Fruit fly (Drosophila melanogaster): Measurements from ENCODE around the gene CG9399.
A peak's percentile ranks its signal among the peaks of the same experiment; 100 is the strongest.

Gene CG9399

DNA sequence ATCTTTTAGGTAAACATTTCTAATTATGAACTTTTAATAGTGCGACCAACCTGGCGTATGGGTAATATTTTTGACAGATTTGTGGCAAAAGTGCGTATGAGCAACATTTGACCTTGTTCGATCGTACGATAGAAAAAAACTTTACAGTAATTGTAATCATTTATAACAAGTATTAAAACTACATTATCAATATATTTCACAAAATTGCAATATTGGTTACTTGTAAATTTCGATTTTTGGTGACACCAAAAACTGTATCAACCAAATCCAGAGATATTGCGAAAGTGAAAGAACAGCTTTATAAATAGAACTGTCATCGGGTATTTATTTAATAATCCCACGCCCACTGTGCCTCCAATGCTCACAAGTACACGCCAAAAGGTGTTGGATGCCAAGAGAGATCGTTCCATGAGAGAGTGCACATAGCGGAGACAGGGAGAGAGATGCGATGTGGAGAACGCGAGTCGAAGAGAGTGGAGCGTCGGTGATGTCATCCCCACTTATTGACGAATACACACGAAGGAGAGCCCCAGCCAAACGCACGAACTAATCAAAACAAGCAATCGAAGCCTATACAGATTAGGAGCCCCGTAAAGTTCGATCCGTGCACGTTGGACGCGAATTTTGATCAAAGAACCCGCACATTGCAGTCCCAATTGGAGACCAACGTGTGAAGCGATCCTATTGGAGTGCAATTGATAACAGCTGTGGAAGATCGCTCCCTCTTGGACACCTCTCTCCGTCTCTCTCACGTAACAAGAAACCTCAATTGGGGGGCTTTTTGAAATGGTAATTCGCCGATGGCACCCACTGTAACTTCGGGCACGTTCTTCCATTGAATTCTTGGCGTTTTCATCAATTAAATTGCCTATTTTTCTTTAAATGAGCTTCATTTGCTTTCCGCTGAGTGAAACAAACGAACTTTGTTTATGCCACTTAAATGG is 40.6 kb downstream of the CG9399 start:
- TF ChIP-seq brk (GFP tag; optimal IDR thresholded peaks at IDR 0.05) (peak; percentile 74), woc (GFP tag; optimal IDR thresholded peaks at IDR 0.05) (peak; percentile 97), HLH106 (tag; optimal IDR thresholded peaks at IDR 0.05) (peak; percentile 96), rgr (GFP tag; optimal IDR thresholded peaks at IDR 0.05) (peak; percentile 95), N (GFP tag; optimal IDR thresholded peaks at IDR 0.05) (no peak), usp (GFP tag; optimal IDR thresholded peaks at IDR 0.05) (peak; percentile 18), Mio (GFP tag; optimal IDR thresholded peaks at IDR 0.05) (peak; percentile 64), Jra (GFP tag; optimal IDR thresholded peaks at IDR 0.05) (peak; percentile 96), br (GFP tag; optimal IDR thresholded peaks at IDR 0.05) (peak; percentile 97), psq (GFP tag; optimal IDR thresholded peaks at IDR 0.05) (peak; percentile 95), CG32264 (GFP tag; optimal IDR thresholded peaks at IDR 0.05) (peak; percentile 82), Rel (GFP tag; optimal IDR thresholded peaks at IDR 0.05) (peak; percentile 69), Rel (tag; optimal IDR thresholded peaks at IDR 0.05) (peak; percentile 74), CrebA (GFP tag; optimal IDR thresholded peaks at IDR 0.05; ENCODE audit: borderline replicate concordance) (peak; percentile 74), dsf (GFP tag; optimal IDR thresholded peaks at IDR 0.05; ENCODE audit: borderline replicate concordance) (peak; percentile 74), sage (GFP tag; optimal IDR thresholded peaks at IDR 0.05) (peak; percentile 47), Abd-B (GFP tag; optimal IDR thresholded peaks at IDR 0.05) (no peak), Hr83 (GFP tag; optimal IDR thresholded peaks at IDR 0.05; ENCODE audit: poor library complexity, severe bottlenecking) (peak; percentile 65), Hnf4 (GFP tag; optimal IDR thresholded peaks at IDR 0.05) (peak; percentile 85), pan (optimal IDR thresholded peaks at IDR 0.05) (no peak), Vsx2 (GFP tag; optimal IDR thresholded peaks at IDR 0.05; ENCODE audit: partially characterized antibody) (peak; percentile 87), Hr78 (GFP tag; optimal IDR thresholded peaks at IDR 0.05) (no peak), dl (GFP tag; optimal IDR thresholded peaks at IDR 0.05; ENCODE audit: insufficient read depth in 1 of 2, partially characterized antibody in 2 of 2) (peak; percentile 89 to 97), Myc (optimal IDR thresholded peaks at IDR 0.05) (no peak), OdsH (GFP tag; optimal IDR thresholded peaks at IDR 0.05) (peak; percentile 97), dmrt93B (GFP tag; optimal IDR thresholded peaks at IDR 0.05) (peak; percentile 97), lola (GFP tag; optimal IDR thresholded peaks at IDR 0.05) (no peak), GATAd (GFP tag; optimal IDR thresholded peaks at IDR 0.05) (peak; percentile 54), CG9705 (GFP tag; optimal IDR thresholded peaks at IDR 0.05) (peak; percentile 94), Dif (GFP tag; optimal IDR thresholded peaks at IDR 0.05; ENCODE audit: partially characterized antibody) (peak; percentile 98), tai (GFP tag; optimal IDR thresholded peaks at IDR 0.05) (peak; percentile 92), ey (GFP tag; optimal IDR thresholded peaks at IDR 0.05) (peak; percentile 96), sv (GFP tag; optimal IDR thresholded peaks at IDR 0.05) (peak; percentile 79), foxo (GFP tag; optimal IDR thresholded peaks at IDR 0.05) (peak; percentile 76 to 98), fru (GFP tag; optimal IDR thresholded peaks at IDR 0.05) (peak; percentile 98), jim (GFP tag; optimal IDR thresholded peaks at IDR 0.05) (no peak), Dfd (GFP tag; optimal IDR thresholded peaks at IDR 0.05) (no peak), h (GFP tag; optimal IDR thresholded peaks at IDR 0.05) (peak; percentile 95), Sp1 (GFP tag; optimal IDR thresholded peaks at IDR 0.05) (peak; percentile 98)

DNA sequence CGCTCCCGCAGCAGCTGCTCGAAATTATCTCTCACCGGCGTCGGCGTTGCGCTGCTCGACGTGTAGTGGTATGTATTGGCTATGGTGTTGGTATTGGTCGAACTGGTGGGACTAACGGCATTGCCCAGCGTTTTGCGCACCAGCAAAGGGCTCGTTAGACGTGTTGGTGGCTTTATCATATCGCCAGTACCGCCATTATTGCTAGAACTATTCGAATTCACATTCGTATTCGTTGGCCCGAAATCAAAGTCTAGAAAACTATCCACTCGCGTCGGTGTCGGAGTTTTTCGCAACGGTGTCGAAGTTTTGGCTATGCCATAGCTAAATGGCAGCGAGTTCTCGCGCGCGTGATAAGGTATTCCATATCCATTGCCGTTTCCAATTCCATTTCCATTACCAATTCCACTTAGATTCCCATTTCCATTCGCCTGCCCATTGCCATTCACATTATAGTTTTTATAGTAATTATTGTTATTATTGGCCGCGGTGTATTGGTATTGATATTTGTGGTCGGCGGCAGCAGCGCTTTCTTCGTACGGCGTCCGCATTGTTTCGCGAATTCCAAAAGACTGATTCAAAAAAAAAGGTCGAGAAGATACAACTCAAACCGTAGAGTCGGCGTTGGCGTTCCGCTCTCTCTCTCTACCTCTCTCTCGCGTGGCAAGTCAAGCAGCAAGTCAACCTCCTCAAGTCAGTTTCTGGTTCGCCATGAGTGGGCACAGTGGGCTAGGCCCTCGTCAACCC is 41.4 kb downstream of the CG9399 start, which contains the start of gene by:
by (minus strand) TSS at position 575 of the 744 bp plus-strand sequence.
- TF ChIP-seq usp (GFP tag; optimal IDR thresholded peaks at IDR 0.05) (no peak), Sp1 (GFP tag; optimal IDR thresholded peaks at IDR 0.05) (no peak), dl (GFP tag; optimal IDR thresholded peaks at IDR 0.05; ENCODE audit: insufficient read depth in 1 of 2, partially characterized antibody in 2 of 2) (peak; percentile 74 to 83), Vsx2 (GFP tag; optimal IDR thresholded peaks at IDR 0.05; ENCODE audit: partially characterized antibody) (peak; percentile 37), OdsH (GFP tag; optimal IDR thresholded peaks at IDR 0.05) (no peak), HLH106 (tag; optimal IDR thresholded peaks at IDR 0.05) (no peak), dmrt93B (GFP tag; optimal IDR thresholded peaks at IDR 0.05) (no peak), Hr83 (GFP tag; optimal IDR thresholded peaks at IDR 0.05; ENCODE audit: poor library complexity, severe bottlenecking) (peak; percentile 15), Dif (GFP tag; optimal IDR thresholded peaks at IDR 0.05; ENCODE audit: partially characterized antibody) (peak; percentile 82), CrebA (GFP tag; optimal IDR thresholded peaks at IDR 0.05; ENCODE audit: borderline replicate concordance) (no peak), jim (GFP tag; optimal IDR thresholded peaks at IDR 0.05) (peak; percentile 84)

All from whole organism, wandering third instar larva.